Worm (Caenorhabditis elegans): ENCODE measurements around the gene csa-1.

The csa-1 gene

ce11 chrII:9319058-9319915, at the start of gene csa-1, which contains the start of gene wdfy-2:
Gene csa-1 (minus strand): TSS chrII:9319726.
Gene wdfy-2 (plus strand): TSS chrII:9319865.
- TF ChIP-seq dao-5 (tag; optimal IDR thresholded peaks at IDR 0.05) (no peak), him-1 (tag; optimal IDR thresholded peaks at IDR 0.05) (no peak), W03F9.2 (tag; optimal IDR thresholded peaks at IDR 0.05) (no peak)

DNA sequence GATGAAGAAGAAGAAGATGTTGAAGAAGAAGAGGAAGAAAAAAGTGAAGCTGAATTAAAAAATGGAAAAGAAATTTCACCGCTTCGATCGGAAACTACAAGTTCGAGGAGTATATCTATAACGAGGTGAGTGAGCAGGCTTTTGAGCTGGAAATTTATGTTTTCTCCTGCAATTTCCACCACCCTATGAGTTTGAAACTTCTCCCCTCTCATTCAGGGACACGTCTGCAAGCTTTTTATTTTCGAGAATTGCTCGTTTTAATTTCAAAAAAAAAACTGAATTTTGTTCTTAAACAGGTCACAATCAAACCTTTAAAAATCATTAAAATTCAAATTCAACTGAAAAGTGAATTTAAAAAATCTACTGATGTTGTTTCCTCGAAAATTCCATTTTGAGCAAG, 42.7 kb upstream of the csa-1 start:
- TF ChIP-seq dao-5 (tag; optimal IDR thresholded peaks at IDR 0.05) (no peak), him-1 (tag; optimal IDR thresholded peaks at IDR 0.05) (no peak), W03F9.2 (tag; optimal IDR thresholded peaks at IDR 0.05) (no peak)

DNA sequence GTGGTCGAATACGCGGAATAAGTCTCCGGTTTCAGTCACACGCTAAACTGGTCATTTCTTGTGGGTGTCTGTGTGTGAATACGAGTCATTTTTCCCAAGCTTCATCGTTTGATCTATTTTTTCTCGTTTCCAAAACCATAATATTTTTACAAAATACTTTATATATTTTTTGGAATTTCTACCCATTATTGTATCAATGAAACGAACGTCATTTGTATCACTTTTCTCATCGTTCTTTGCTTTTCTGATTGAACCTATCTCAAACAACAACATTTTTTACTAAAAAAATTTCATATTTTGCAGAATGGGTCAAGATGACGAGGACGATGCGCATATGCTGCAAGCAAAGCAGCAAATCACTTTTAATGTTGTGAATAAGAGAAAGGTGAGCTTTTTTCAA, 38.7 kb upstream of the csa-1 start, which contains the start of gene mel-11:
TSS of gene mel-11 (plus strand) at position 301 of the 400 bp plus-strand sequence.
- TF ChIP-seq him-1 (tag; optimal IDR thresholded peaks at IDR 0.05): no peak
- no peak for TF ChIP-seq W03F9.2 (tag; optimal IDR thresholded peaks at IDR 0.05)
- no peak for TF ChIP-seq dao-5 (tag; optimal IDR thresholded peaks at IDR 0.05)

DNA sequence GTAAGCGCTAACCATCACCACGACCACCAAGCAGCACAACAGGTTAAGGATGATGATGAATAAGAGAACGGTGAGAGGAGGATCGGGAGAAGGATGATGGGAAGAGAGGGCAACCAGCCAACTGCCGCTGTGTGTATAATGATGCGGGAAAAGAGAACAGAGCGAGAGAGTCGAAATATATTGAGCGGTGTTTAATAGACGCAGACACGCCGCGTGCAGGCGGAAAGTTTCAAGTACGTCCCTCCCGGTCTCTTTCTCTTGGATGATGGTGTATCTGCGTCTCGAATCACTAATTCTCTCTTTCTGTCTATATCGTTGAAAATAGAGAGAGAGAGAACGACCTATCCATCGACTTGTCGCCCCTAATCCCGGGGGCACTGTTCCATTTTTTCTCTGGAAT, 37.2 kb upstream of the csa-1 start:
- no peak for TF ChIP-seq him-1 (tag; optimal IDR thresholded peaks at IDR 0.05)

DNA sequence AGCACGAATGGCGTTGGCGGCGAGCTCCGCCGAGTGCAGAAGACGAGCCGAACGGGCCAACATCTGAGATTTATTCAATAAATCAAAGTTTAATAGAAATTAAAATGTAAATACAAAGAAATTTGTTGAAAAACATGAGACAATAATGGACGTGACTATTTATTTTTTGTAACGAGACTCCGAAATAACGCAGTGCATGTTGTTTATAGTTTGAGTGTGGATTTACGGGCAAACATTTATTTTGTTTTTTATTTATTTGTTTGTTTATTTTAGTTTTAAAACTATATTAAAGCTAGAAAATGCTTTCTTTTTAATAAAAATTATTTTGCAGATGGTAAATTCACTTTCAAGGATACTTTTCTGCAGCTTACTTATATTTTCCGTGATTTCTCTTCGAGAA, 33.1 kb upstream of the csa-1 start, which contains the start of the genes sdhb-1 and cup-15:
TSS of gene sdhb-1 (minus strand) at position 63 of the 400 bp plus-strand sequence.
TSS of gene cup-15 (plus strand) at position 332 of the 400 bp plus-strand sequence.
- TF ChIP-seq W03F9.2 (tag; optimal IDR thresholded peaks at IDR 0.05) (no peak), dao-5 (tag; optimal IDR thresholded peaks at IDR 0.05) (no peak), him-1 (tag; optimal IDR thresholded peaks at IDR 0.05) (no peak)

- TF ChIP-seq him-1 (tag; optimal IDR thresholded peaks at IDR 0.05): no peak
- no peak for TF ChIP-seq W03F9.2 (tag; optimal IDR thresholded peaks at IDR 0.05)
- TF ChIP-seq dao-5 (tag; optimal IDR thresholded peaks at IDR 0.05): no peak
Measured at ce11 chrII:9347444-9347843, 27.9 kb upstream of the csa-1 start.

ce11 chrII:9346490-9346889, 27.0 kb upstream of the csa-1 start, which contains the start of gene F42A8.1:
Gene F42A8.1 (minus strand): TSS chrII:9346590.
- TF ChIP-seq W03F9.2 (tag; optimal IDR thresholded peaks at IDR 0.05): no peak
- TF ChIP-seq dao-5 (tag; optimal IDR thresholded peaks at IDR 0.05): no peak
- TF ChIP-seq him-1 (tag; optimal IDR thresholded peaks at IDR 0.05): no peak

ce11 chrII:9345794-9346193, 26.3 kb upstream of the csa-1 start:
- TF ChIP-seq him-1 (tag; optimal IDR thresholded peaks at IDR 0.05): no peak
- no peak for TF ChIP-seq dao-5 (tag; optimal IDR thresholded peaks at IDR 0.05)
- TF ChIP-seq W03F9.2 (tag; optimal IDR thresholded peaks at IDR 0.05): no peak

ce11 chrII:9345116-9345515, 25.6 kb upstream of the csa-1 start:
- TF ChIP-seq dao-5 (tag; optimal IDR thresholded peaks at IDR 0.05): no peak
- TF ChIP-seq W03F9.2 (tag; optimal IDR thresholded peaks at IDR 0.05): no peak
- TF ChIP-seq him-1 (tag; optimal IDR thresholded peaks at IDR 0.05): no peak

- TF ChIP-seq dao-5 (tag; optimal IDR thresholded peaks at IDR 0.05) (no peak), him-1 (tag; optimal IDR thresholded peaks at IDR 0.05) (no peak), W03F9.2 (tag; optimal IDR thresholded peaks at IDR 0.05) (no peak)
Measured at ce11 chrII:9343955-9344354, 24.4 kb upstream of the csa-1 start.

DNA sequence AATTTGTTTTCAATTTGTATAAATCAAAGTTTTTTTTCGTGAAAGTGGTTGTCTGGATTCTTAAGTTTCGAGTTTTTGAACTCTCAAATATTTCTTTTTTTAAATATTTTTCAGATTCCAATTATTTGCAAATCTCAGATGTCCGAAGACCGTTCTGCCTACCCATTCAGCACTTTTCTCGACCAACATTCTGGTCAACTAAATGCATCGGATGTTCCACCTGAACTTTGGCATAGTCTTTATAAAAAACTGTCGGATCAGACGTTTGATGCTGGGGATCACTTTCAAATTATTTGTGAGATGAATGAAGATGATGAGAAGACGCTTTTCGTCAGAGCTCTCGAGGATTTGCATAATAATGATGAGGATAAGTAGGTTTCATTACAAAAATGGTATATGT, 19.3 kb upstream of the csa-1 start, which contains the start of gene ttll-12:
TSS of gene ttll-12 (plus strand) at position 139 of the 400 bp plus-strand sequence.
- no peak for TF ChIP-seq him-1 (tag; optimal IDR thresholded peaks at IDR 0.05)
- TF ChIP-seq W03F9.2 (tag; optimal IDR thresholded peaks at IDR 0.05): no peak
- no peak for TF ChIP-seq dao-5 (tag; optimal IDR thresholded peaks at IDR 0.05)

- TF ChIP-seq him-1 (tag; optimal IDR thresholded peaks at IDR 0.05): no peak
- TF ChIP-seq dao-5 (tag; optimal IDR thresholded peaks at IDR 0.05): no peak
Measured at ce11 chrII:9336651-9337050, 17.1 kb upstream of the csa-1 start.

ce11 chrII:9333714-9334113, 14.2 kb upstream of the csa-1 start, which contains the start of gene scp-1:
Gene scp-1 (plus strand): TSS chrII:9334014.
- TF ChIP-seq W03F9.2 (tag; optimal IDR thresholded peaks at IDR 0.05): no peak
- no peak for TF ChIP-seq him-1 (tag; optimal IDR thresholded peaks at IDR 0.05)
- no peak for TF ChIP-seq dao-5 (tag; optimal IDR thresholded peaks at IDR 0.05)

ce11 chrII:9333034-9333433, 13.5 kb upstream of the csa-1 start:
- TF ChIP-seq W03F9.2 (tag; optimal IDR thresholded peaks at IDR 0.05): no peak

DNA sequence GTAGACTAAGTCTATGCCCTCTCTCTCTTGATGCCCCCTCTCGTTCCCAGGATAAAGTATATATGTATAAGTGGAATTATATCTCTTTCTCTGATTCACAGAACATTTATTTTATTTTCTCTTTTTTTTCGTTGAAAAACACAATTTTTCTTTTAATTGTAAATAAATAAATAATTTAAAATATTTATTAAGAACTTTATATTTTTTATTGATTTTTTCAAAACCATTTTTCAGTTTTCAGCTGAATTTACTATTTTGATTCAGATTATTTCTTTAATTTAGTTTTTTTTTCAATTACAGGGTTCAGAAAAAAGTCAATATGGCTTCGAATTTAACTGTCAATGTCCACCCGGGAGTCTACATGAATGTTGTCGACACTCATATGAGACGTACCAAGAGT, 11.8 kb upstream of the csa-1 start, which contains the start of gene eif-3.F:
TSS of gene eif-3.F (plus strand) at position 301 of the 400 bp plus-strand sequence.
- no peak for TF ChIP-seq dao-5 (tag; optimal IDR thresholded peaks at IDR 0.05)
- TF ChIP-seq W03F9.2 (tag; optimal IDR thresholded peaks at IDR 0.05): no peak
- TF ChIP-seq him-1 (tag; optimal IDR thresholded peaks at IDR 0.05): no peak

All from whole organism, L4/young adult.